Fruit fly (Drosophila melanogaster): ENCODE results near the gene Rpn3.
A peak's percentile ranks its signal among the peaks of the same experiment; 100 is the strongest.

Gene Rpn3

DNA sequence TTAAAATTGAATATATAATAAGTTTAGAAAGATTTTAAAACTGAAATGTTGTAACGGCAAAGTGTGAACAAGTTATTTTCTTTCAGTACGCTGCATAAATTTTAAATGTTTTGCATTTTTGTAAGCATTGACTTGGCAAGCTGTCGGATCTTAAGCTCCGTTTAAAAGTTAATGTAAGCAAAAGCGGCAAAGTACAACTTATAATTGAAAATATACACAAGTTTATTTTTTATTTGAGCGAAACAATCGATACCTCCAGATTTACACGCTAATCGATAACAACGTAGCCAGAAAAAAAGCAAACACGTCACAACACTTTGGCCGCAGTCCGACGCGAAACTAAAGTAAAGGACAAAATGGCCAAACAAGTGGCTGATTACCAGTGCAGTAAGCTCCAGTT lies 10.0 kb upstream of the Rpn3 start, which contains the start of gene Catsup (continued):
- TF ChIP-seq CG3838 (GFP tag; optimal IDR thresholded peaks at IDR 0.05) (no peak), CG10431 (GFP tag; optimal IDR thresholded peaks at IDR 0.05) (no peak), CG2199 (GFP tag; IDR thresholded peaks at IDR 0.05) (no peak), ash1 (GFP tag; optimal IDR thresholded peaks at IDR 0.05) (no peak), Dp (GFP tag; optimal IDR thresholded peaks at IDR 0.05) (peak; percentile 21), sens (GFP tag) (peak; percentile 72), stc (GFP tag; IDR thresholded peaks at IDR 0.05) (no peak), salm (tag; optimal IDR thresholded peaks at IDR 0.05) (no peak), sisA (GFP tag; IDR thresholded peaks at IDR 0.05) (no peak), CG1832 (GFP tag; optimal IDR thresholded peaks at IDR 0.05) (no peak), gsb-n (tag; optimal IDR thresholded peaks at IDR 0.05) (no peak), cas (GFP tag; IDR thresholded peaks at IDR 0.05) (no peak), CG12071 (GFP tag; optimal IDR thresholded peaks at IDR 0.05) (no peak), maf-S (GFP tag; optimal IDR thresholded peaks at IDR 0.05) (no peak), CG9609 (GFP tag; optimal IDR thresholded peaks at IDR 0.05) (no peak), Pdp1 (GFP tag; optimal IDR thresholded peaks at IDR 0.05) (no peak), H15 (GFP tag; IDR thresholded peaks at IDR 0.05) (no peak), otp (GFP tag; IDR thresholded peaks at IDR 0.05) (no peak), gce (GFP tag; IDR thresholded peaks at IDR 0.05) (no peak), NfI (GFP tag; optimal IDR thresholded peaks at IDR 0.05) (no peak), peb (GFP tag; IDR thresholded peaks at IDR 0.05) (no peak), Ravus (GFP tag; IDR thresholded peaks at IDR 0.05) (no peak), exex (tag; optimal IDR thresholded peaks at IDR 0.05) (no peak), CG8281 (tag; optimal IDR thresholded peaks at IDR 0.05) (no peak), gt (GFP tag; IDR thresholded peaks at IDR 0.05) (no peak), CG10959 (GFP tag; IDR thresholded peaks at IDR 0.05) (no peak), MESR4 (GFP tag; optimal IDR thresholded peaks at IDR 0.05) (peak; percentile 54), CG14965 (GFP tag; optimal IDR thresholded peaks at IDR 0.05; ENCODE audit: borderline replicate concordance) (no peak), CG2202 (tag; optimal IDR thresholded peaks at IDR 0.05) (no peak), sob (GFP tag; IDR thresholded peaks at IDR 0.05) (no peak), Atf3 (GFP tag; optimal IDR thresholded peaks at IDR 0.05) (no peak), sd (tag; optimal IDR thresholded peaks at IDR 0.05) (no peak), Camta (GFP tag; optimal IDR thresholded peaks at IDR 0.05) (no peak), CG1024 (GFP tag; IDR thresholded peaks at IDR 0.05) (no peak), tll (GFP tag; optimal IDR thresholded peaks at IDR 0.05) (no peak), run (tag; optimal IDR thresholded peaks at IDR 0.05) (no peak), CG4854 (GFP tag; optimal IDR thresholded peaks at IDR 0.05) (no peak), CG12769 (tag; optimal IDR thresholded peaks at IDR 0.05) (no peak), Dip3 (GFP tag; optimal IDR thresholded peaks at IDR 0.05) (no peak), bigmax (GFP tag; optimal IDR thresholded peaks at IDR 0.05) (no peak), sna (GFP tag; IDR thresholded peaks at IDR 0.05; ENCODE audit: partially characterized antibody) (peak; percentile 78), cato (GFP tag; optimal IDR thresholded peaks at IDR 0.05; ENCODE audit: borderline replicate concordance) (no peak), Stat92E (GFP tag; optimal IDR thresholded peaks at IDR 0.05) (no peak), lola (GFP tag; optimal IDR thresholded peaks at IDR 0.05) (no peak), Atf6 (GFP tag; IDR thresholded peaks at IDR 0.05) (no peak), Hr78 (GFP tag; optimal IDR thresholded peaks at IDR 0.05) (no peak), bcd (GFP tag; optimal IDR thresholded peaks at IDR 0.05) (no peak), CG11398 (GFP tag; optimal IDR thresholded peaks at IDR 0.05) (no peak), danr (GFP tag; IDR thresholded peaks at IDR 0.05) (no peak), vnd (GFP tag; IDR thresholded peaks at IDR 0.05; ENCODE audit: partially characterized antibody) (peak; percentile 49; the same call in 1 of the 3 replicates), CG10979 (tag; optimal IDR thresholded peaks at IDR 0.05) (no peak)
